Fruit fly (Drosophila melanogaster): Measurements from ENCODE around the gene sty.
A peak's percentile ranks its signal among the peaks of the same experiment; 100 is the strongest.

sty gene

dm6 chr3L:3472063-3472528, 47.4 kb upstream of the sty start, which contains the start of the genes CG32267 and CG42324 (continued):
- TF ChIP-seq CG31365 (tag; optimal IDR thresholded peaks at IDR 0.05) (no peak), Atf6 (GFP tag; IDR thresholded peaks at IDR 0.05) (no peak), CG15514 (GFP tag; optimal IDR thresholded peaks at IDR 0.05) (peak; percentile 33), HLH4C (GFP tag; IDR thresholded peaks at IDR 0.05; ENCODE audit: partially characterized antibody) (no peak), ara (GFP tag; IDR thresholded peaks at IDR 0.05) (no peak), br (optimal IDR thresholded peaks at IDR 0.05) (no peak), chm (GFP tag; IDR thresholded peaks at IDR 0.05) (no peak), dysf (GFP tag; IDR thresholded peaks at IDR 0.05) (no peak), ab (GFP tag; optimal IDR thresholded peaks at IDR 0.05) (no peak), Lhr (GFP tag; optimal IDR thresholded peaks at IDR 0.05) (peak; percentile 17), hkb (optimal IDR thresholded peaks at IDR 0.05) (no peak), hkb (GFP tag; IDR thresholded peaks at IDR 0.05) (no peak), BEAF-32 (GFP tag; optimal IDR thresholded peaks at IDR 0.05) (peak; percentile 25), klu (GFP tag; IDR thresholded peaks at IDR 0.05) (no peak), MBD-R2 (GFP tag; IDR thresholded peaks at IDR 0.05) (no peak; the same call in 1 of the 2 replicates), CG15073 (GFP tag; optimal IDR thresholded peaks at IDR 0.05) (no peak), exex (tag; optimal IDR thresholded peaks at IDR 0.05) (no peak), CG6689 (GFP tag; IDR thresholded peaks at IDR 0.05) (no peak), Nf-YC (tag; optimal IDR thresholded peaks at IDR 0.05) (no peak), Jarid2 (GFP tag; optimal IDR thresholded peaks at IDR 0.05) (no peak), Sox102F (GFP tag; optimal IDR thresholded peaks at IDR 0.05) (no peak), Dp (GFP tag; optimal IDR thresholded peaks at IDR 0.05) (no peak), Hey (tag; optimal IDR thresholded peaks at IDR 0.05) (no peak), CG2678 (tag; optimal IDR thresholded peaks at IDR 0.05) (no peak), Hmr (GFP tag; optimal IDR thresholded peaks at IDR 0.05) (no peak), fru (optimal IDR thresholded peaks at IDR 0.05) (no peak), Tbp (GFP tag; optimal IDR thresholded peaks at IDR 0.05) (no peak), Dad (GFP tag; optimal IDR thresholded peaks at IDR 0.05) (no peak), YL-1 (GFP tag; optimal IDR thresholded peaks at IDR 0.05) (no peak), sc (optimal IDR thresholded peaks at IDR 0.05) (no peak), sc (GFP tag; optimal IDR thresholded peaks at IDR 0.05) (no peak), CG8089 (GFP tag; optimal IDR thresholded peaks at IDR 0.05) (no peak), stwl (tag; optimal IDR thresholded peaks at IDR 0.05) (peak; percentile 90), nerfin-1 (tag; optimal IDR thresholded peaks at IDR 0.05) (no peak), sqz (GFP tag; optimal IDR thresholded peaks at IDR 0.05) (no peak), CG2712 (tag; optimal IDR thresholded peaks at IDR 0.05) (peak; percentile 7), sr (GFP tag; IDR thresholded peaks at IDR 0.05) (no peak), Sin3A (optimal IDR thresholded peaks at IDR 0.05) (peak; percentile 35), Ravus (GFP tag; IDR thresholded peaks at IDR 0.05) (no peak), CG10274 (GFP tag; optimal IDR thresholded peaks at IDR 0.05) (no peak), tll (GFP tag; optimal IDR thresholded peaks at IDR 0.05) (no peak), CG18011 (GFP tag; optimal IDR thresholded peaks at IDR 0.05) (no peak), sisA (GFP tag; IDR thresholded peaks at IDR 0.05) (no peak), jumu (GFP tag; optimal IDR thresholded peaks at IDR 0.05) (no peak), CG10543 (GFP tag; optimal IDR thresholded peaks at IDR 0.05) (no peak), Rx (GFP tag; IDR thresholded peaks at IDR 0.05) (no peak), Atf-2 (GFP tag; optimal IDR thresholded peaks at IDR 0.05) (no peak), PHDP (tag; optimal IDR thresholded peaks at IDR 0.05) (no peak), CG4730 (GFP tag; IDR thresholded peaks at IDR 0.05) (no peak), Nf-YA (GFP tag; IDR thresholded peaks at IDR 0.05) (no peak), CG10959 (GFP tag; IDR thresholded peaks at IDR 0.05) (no peak), zfh1 (GFP tag; IDR thresholded peaks at IDR 0.05) (no peak), CG34422 (GFP tag; IDR thresholded peaks at IDR 0.05) (no peak), psq (GFP tag; optimal IDR thresholded peaks at IDR 0.05) (no peak)
